Worm (Caenorhabditis elegans): Measurements from ENCODE around the gene cct-6.

Gene cct-6

ce11 chrIII:5843662-5844061, 11.8 kb downstream of the cct-6 start:
- TF ChIP-seq ceh-18 (tag; optimal IDR thresholded peaks at IDR 0.05): peak; percentile 17
- peak; percentile 11 for TF ChIP-seq ref-2 (tag; optimal IDR thresholded peaks at IDR 0.05)
- TF ChIP-seq sdc-2 (tag; optimal IDR thresholded peaks at IDR 0.05): no peak
- TF ChIP-seq C08G9.2 (tag; optimal IDR thresholded peaks at IDR 0.05): no peak
- no peak for TF ChIP-seq pha-4 (tag; optimal IDR thresholded peaks at IDR 0.05)
- peak; percentile 16 for TF ChIP-seq tbx-2 (tag; optimal IDR thresholded peaks at IDR 0.05)
- TF ChIP-seq ets-4 (tag; optimal IDR thresholded peaks at IDR 0.05): peak; percentile 56
- TF ChIP-seq ceh-22 (tag; optimal IDR thresholded peaks at IDR 0.05): no peak
- TF ChIP-seq hlh-8 (tag; optimal IDR thresholded peaks at IDR 0.05): no peak
- TF ChIP-seq gmeb-2 (tag; optimal IDR thresholded peaks at IDR 0.05): no peak

- TF ChIP-seq fkh-6 (tag; optimal IDR thresholded peaks at IDR 0.05) (no peak), ceh-45 (GFP tag; IDR thresholded peaks at IDR 0.05) (0 out of 2 replicates have a peak, but pooled peaks have one; percentile 39), ets-4 (tag; optimal IDR thresholded peaks at IDR 0.05) (peak; percentile 53), ceh-31 (tag; optimal IDR thresholded peaks at IDR 0.05) (peak; percentile 27), hlh-6 (tag; optimal IDR thresholded peaks at IDR 0.05) (no peak)
Observed at ce11 chrIII:5842920-5843319, 12.6 kb downstream of the cct-6 start.

- TF ChIP-seq nhr-11 (tag; optimal IDR thresholded peaks at IDR 0.05) (no peak), dve-1 (tag; optimal IDR thresholded peaks at IDR 0.05) (no peak), hlh-30 (tag; optimal IDR thresholded peaks at IDR 0.05; ENCODE audit: insufficient read depth) (peak; percentile 51), che-1 (tag; optimal IDR thresholded peaks at IDR 0.05) (no peak), ceh-48 (tag; optimal IDR thresholded peaks at IDR 0.05) (no peak)
Observed at ce11 chrIII:5841676-5842075, 13.8 kb downstream of the cct-6 start.

ce11 chrIII:5840815-5841573, 14.5 kb downstream of the cct-6 start:
- no peak for TF ChIP-seq ztf-16 (tag; optimal IDR thresholded peaks at IDR 0.05)
- no peak for TF ChIP-seq odd-2 (tag; optimal IDR thresholded peaks at IDR 0.05)
- TF ChIP-seq ceh-9 (tag; optimal IDR thresholded peaks at IDR 0.05): no peak
- TF ChIP-seq madf-2 (tag; optimal IDR thresholded peaks at IDR 0.05): no peak
- no peak for TF ChIP-seq elt-2 (tag; optimal IDR thresholded peaks at IDR 0.05)
- no peak for TF ChIP-seq ceh-34 (tag; optimal IDR thresholded peaks at IDR 0.05)
- TF ChIP-seq nhr-11 (tag; optimal IDR thresholded peaks at IDR 0.05): no peak
- TF ChIP-seq dmd-4 (tag; optimal IDR thresholded peaks at IDR 0.05; ENCODE audit: borderline replicate concordance): no peak
- TF ChIP-seq hlh-15 (tag; optimal IDR thresholded peaks at IDR 0.05): no peak
- TF ChIP-seq nhr-232 (tag; optimal IDR thresholded peaks at IDR 0.05): no peak
- TF ChIP-seq ceh-2 (tag; optimal IDR thresholded peaks at IDR 0.05): no peak
- TF ChIP-seq fax-1 (tag; optimal IDR thresholded peaks at IDR 0.05): no peak
- TF ChIP-seq K09A11.1 (tag; optimal IDR thresholded peaks at IDR 0.05; ENCODE audit: insufficient read depth): no peak
- TF ChIP-seq dve-1 (tag; optimal IDR thresholded peaks at IDR 0.05): no peak
- no peak for TF ChIP-seq unc-3 (GFP tag; conservative IDR thresholded peaks at IDR 0.05)
- no peak for TF ChIP-seq unc-3 (tag; optimal IDR thresholded peaks at IDR 0.05)
- TF ChIP-seq rnt-1 (tag; optimal IDR thresholded peaks at IDR 0.05): no peak
- no peak for TF ChIP-seq unc-86 (tag; optimal IDR thresholded peaks at IDR 0.05)
- TF ChIP-seq tbx-7 (tag; optimal IDR thresholded peaks at IDR 0.05): no peak
- no peak for TF ChIP-seq fkh-10 (GFP tag; optimal IDR thresholded peaks at IDR 0.05)

Measured in whole organism, late embryonic.